Worm (Caenorhabditis elegans) whole organism, early embryonic: ENCODE measurements around the gene C26D10.3.

ENCODE experiments used
- ama-1 ChIP-seq: fragments of 150-350 bp; optimal IDR thresholded peaks from 2 replicates; lab custom pipeline; 2014
- pes-1 ChIP-seq: fragments of 200-800 bp; sonication (Bioruptor generic); IDR thresholded peaks from 2 replicates; pipeline ENCODE4 v1.3.6; 2022; ENCODE audit warnings: missing genetic modification reagents, missing genetic modification characterization, missing compliant biosample characterization
- sea-1 ChIP-seq: fragments of 200-800 bp; sonication (Bioruptor generic); conservative IDR thresholded peaks from 2 replicates; pipeline ENCODE4 v1.3.6; 2022; ENCODE audit warnings: missing genetic modification characterization, missing compliant biosample characterization

DNA sequence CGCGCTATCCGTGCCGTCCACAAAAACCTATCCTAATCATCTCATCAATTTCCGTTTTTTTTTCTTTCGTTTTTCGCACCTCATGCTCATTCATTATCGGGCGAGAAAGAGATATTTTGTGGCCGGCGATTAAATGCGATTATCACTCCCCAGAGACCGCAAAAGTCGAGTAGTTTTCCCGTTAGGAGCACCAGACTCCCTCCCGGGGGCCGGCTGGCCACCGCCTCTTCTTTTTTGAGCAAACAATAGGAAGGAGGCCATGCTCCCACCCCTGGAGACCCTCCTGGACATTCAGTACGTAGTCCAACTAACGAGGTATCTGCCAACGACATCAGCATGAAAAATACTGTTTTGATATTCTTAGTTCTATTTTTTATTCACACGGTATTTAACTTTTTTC lies 35.3 kb downstream of the C26D10.3 start, which contains the start of gene M195.2:
- TF ChIP-seq ama-1 (lab: Kevin White, UChicago) (no peak), sea-1 (GFP tag; lab: Robert Waterston, UW) (no peak), pes-1 (no peak)
